Fruit fly (Drosophila melanogaster) whole organism, embryonic: Measurements from ENCODE around the gene Pak.

ENCODE experiments used
- CG10274 ChIP-seq: fragments of 200-800 bp; sonication (Bioruptor generic); optimal IDR thresholded peaks from 3 replicates; lab custom pipeline; 2017; ENCODE audit warnings: missing biosample characterization, mild to moderate bottlenecking, missing genetic modification characterization
- CG11696 ChIP-seq: fragments of 200-800 bp; sonication (Bioruptor generic); IDR thresholded peaks from 2 replicates; pipeline ENCODE4 v1.3.6; 2022; ENCODE audit warnings: missing biosample characterization, missing genetic modification characterization
- CG12391 ChIP-seq: fragments of 200-800 bp; sonication (Bioruptor generic); optimal IDR thresholded peaks from 3 replicates; lab custom pipeline; 2018; ENCODE audit warnings: missing biosample characterization, mild to moderate bottlenecking, missing genetic modification characterization, moderate library complexity
- CG12769 ChIP-seq: fragments of 200-800 bp; sonication (Bioruptor generic); optimal IDR thresholded peaks from 2 replicates; lab custom pipeline; 2019; ENCODE audit warnings: missing biosample characterization, mild to moderate bottlenecking, missing genetic modification characterization, moderate library complexity
- CG13775 ChIP-seq: fragments of 200-800 bp; sonication (Bioruptor generic); optimal IDR thresholded peaks from 3 replicates; lab custom pipeline; 2017; ENCODE audit warnings: missing biosample characterization, mild to moderate bottlenecking, missing genetic modification characterization
- CG13894 ChIP-seq: fragments of 200-800 bp; sonication (Bioruptor generic); optimal IDR thresholded peaks from 3 replicates; lab custom pipeline; 2018; ENCODE audit warnings: missing biosample characterization, mild to moderate bottlenecking, missing genetic modification characterization, moderate library complexity
- CG14050 ChIP-seq: fragments of 200-800 bp; sonication (Bioruptor generic); IDR thresholded peaks from 3 replicates; pipeline ENCODE4 v1.3.6; 2022; ENCODE audit warnings: missing biosample characterization, missing genetic modification characterization
- CG14860 ChIP-seq: fragments of 200-800 bp; sonication (Bioruptor generic); IDR thresholded peaks from 3 replicates; pipeline ENCODE4 v1.3.6; 2022; ENCODE audit warnings: missing biosample characterization, missing genetic modification characterization; ENCODE audit not compliant: partially characterized antibody
- CG15479 ChIP-seq: fragments of 200-800 bp; sonication (Bioruptor generic); optimal IDR thresholded peaks from 3 replicates; lab custom pipeline; 2019; ENCODE audit warnings: missing biosample characterization, mild to moderate bottlenecking, missing genetic modification characterization, moderate library complexity
- CG1647 ChIP-seq: fragments of 200-800 bp; sonication (Bioruptor generic); optimal IDR thresholded peaks from 3 replicates; lab custom pipeline; 2016; ENCODE audit warnings: missing biosample characterization, missing genetic modification characterization
- CG16813 ChIP-seq: fragments of 200-800 bp; sonication (Bioruptor generic); IDR thresholded peaks from 3 replicates; pipeline ENCODE4 v1.3.6; 2022; ENCODE audit warnings: missing biosample characterization, missing genetic modification characterization; ENCODE audit not compliant: partially characterized antibody
- CG17328 ChIP-seq: fragments of 200-800 bp; sonication (Bioruptor generic); IDR thresholded peaks from 2 replicates; pipeline ENCODE4 v1.3.6; 2022; ENCODE audit warnings: missing biosample characterization, missing genetic modification characterization
- CG1792 ChIP-seq: fragments of 200-800 bp; sonication (Bioruptor generic); optimal IDR thresholded peaks from 2 replicates; lab custom pipeline; 2016; ENCODE audit warnings: missing biosample characterization, missing genetic modification characterization
- CG30403 ChIP-seq: fragments of 200-800 bp; sonication (Bioruptor generic); optimal IDR thresholded peaks from 3 replicates; lab custom pipeline; 2016; ENCODE audit warnings: missing biosample characterization, missing genetic modification characterization
- CG3065 ChIP-seq: fragments of 200-800 bp; sonication (Bioruptor generic); optimal IDR thresholded peaks from 2 replicates; lab custom pipeline; 2016; ENCODE audit warnings: missing biosample characterization, missing genetic modification characterization
- CG31224 ChIP-seq: fragments of 200-800 bp; sonication (Bioruptor generic); IDR thresholded peaks from 2 replicates; pipeline ENCODE4 v1.3.6; 2022; ENCODE audit warnings: missing biosample characterization, missing genetic modification characterization
- CG3163 ChIP-seq: fragments of 200-800 bp; sonication (Bioruptor generic); optimal IDR thresholded peaks from 3 replicates; lab custom pipeline; 2016; ENCODE audit warnings: missing biosample characterization, missing genetic modification characterization
- CG33213 ChIP-seq: fragments of 200-800 bp; sonication (Bioruptor generic); optimal IDR thresholded peaks from 3 replicates; lab custom pipeline; 2016; ENCODE audit warnings: missing biosample characterization, missing genetic modification characterization
- CG4730 ChIP-seq: fragments of 200-800 bp; sonication (Bioruptor generic); IDR thresholded peaks from 2 replicates; pipeline ENCODE4 v1.3.6; 2022; ENCODE audit warnings: missing biosample characterization, missing genetic modification characterization
- CG5953 ChIP-seq: fragments of 200-800 bp; sonication (Bioruptor generic); IDR thresholded peaks from 2 replicates; pipeline ENCODE4 v1.3.6; 2022; ENCODE audit warnings: missing biosample characterization, missing genetic modification characterization
- CG6689 ChIP-seq: fragments of 200-800 bp; sonication (Bioruptor generic); IDR thresholded peaks from 2 replicates; pipeline ENCODE4 v1.3.6; 2022; ENCODE audit warnings: missing biosample characterization, missing genetic modification characterization
- CG6765 ChIP-seq: fragments of 200-800 bp; sonication (Bioruptor generic); optimal IDR thresholded peaks from 3 replicates; lab custom pipeline; 2017; ENCODE audit warnings: missing biosample characterization, mild to moderate bottlenecking, missing genetic modification characterization
- CG7786 ChIP-seq: fragments of 200-800 bp; sonication (Bioruptor generic); optimal IDR thresholded peaks from 2 replicates; lab custom pipeline; 2016; ENCODE audit warnings: missing biosample characterization, missing genetic modification characterization
- CG7963 ChIP-seq: fragments of 200-800 bp; sonication (Bioruptor generic); IDR thresholded peaks from 3 replicates; pipeline ENCODE4 v1.3.6; 2022; ENCODE audit warnings: missing biosample characterization, missing genetic modification characterization; ENCODE audit not compliant: partially characterized antibody
- Dp ChIP-seq: fragments of 200-800 bp; sonication (Bioruptor generic); optimal IDR thresholded peaks from 2 replicates; lab custom pipeline; 2018; ENCODE audit warnings: missing biosample characterization, mild to moderate bottlenecking, missing genetic modification characterization, moderate library complexity
- Ets97D ChIP-seq: fragments of 200-800 bp; sonication (Bioruptor generic); optimal IDR thresholded peaks from 3 replicates; lab custom pipeline; 2016; ENCODE audit warnings: missing biosample characterization, missing genetic modification characterization
- HLH3B ChIP-seq: fragments of 200-800 bp; sonication (Bioruptor generic); IDR thresholded peaks from 2 replicates; pipeline ENCODE4 v1.3.6; 2022; ENCODE audit warnings: missing biosample characterization, missing genetic modification characterization
- HmgD ChIP-seq: fragments of 200-800 bp; sonication (Bioruptor generic); optimal IDR thresholded peaks from 3 replicates; lab custom pipeline; 2016; ENCODE audit warnings: missing biosample characterization, missing genetic modification characterization
- Hr78 ChIP-seq, 2 experiments: fragments of 200-800 bp in 1 of 2; fragments of >200 bp in 1 of 2; sonication (Bioruptor generic) in 1 of 2; optimal IDR thresholded peaks; 2 replicates each; lab custom pipeline; 2017 to 2019; ENCODE audit warnings: missing biosample characterization in 2 of 2, missing genetic modification characterization in 2 of 2, mild to moderate bottlenecking in 1 of 2, moderate library complexity in 1 of 2
- Jarid2 ChIP-seq: fragments of 200-800 bp; sonication (Bioruptor generic); optimal IDR thresholded peaks from 3 replicates; lab custom pipeline; 2017; ENCODE audit warnings: mild to moderate bottlenecking, missing biosample characterization, missing genetic modification reagents, missing genetic modification characterization
- MESR4 ChIP-seq: fragments of 200-800 bp; sonication (Bioruptor generic); optimal IDR thresholded peaks from 2 replicates; lab custom pipeline; 2018; ENCODE audit warnings: missing biosample characterization, mild to moderate bottlenecking, missing genetic modification characterization, moderate library complexity
- Myb ChIP-seq: fragments of 200-800 bp; sonication (Bioruptor generic); optimal IDR thresholded peaks from 2 replicates; lab custom pipeline; 2016; ENCODE audit warnings: missing biosample characterization, missing genetic modification characterization
- Oaz ChIP-seq: fragments of 200-800 bp; sonication (Bioruptor generic); IDR thresholded peaks from 2 replicates; pipeline ENCODE4 v1.3.6; 2022; ENCODE audit warnings: missing biosample characterization, missing genetic modification characterization
- Sin3A ChIP-seq: fragments of >200 bp; optimal IDR thresholded peaks from 2 replicates; lab custom pipeline; 2018
- Spps ChIP-seq: fragments of 200-800 bp; sonication (Bioruptor generic); optimal IDR thresholded peaks from 2 replicates; lab custom pipeline; 2018; ENCODE audit warnings: missing biosample characterization, mild to moderate bottlenecking, missing genetic modification characterization
- Stat92E ChIP-seq, 3 experiments: fragments of >200 bp in 2 of 3; fragments of 200-800 bp in 1 of 3; sonication (Bioruptor generic) in 1 of 3; optimal IDR thresholded peaks; 2 replicates each; lab custom pipeline; 2017 to 2019; ENCODE audit warnings: missing biosample characterization in 3 of 3, missing genetic modification characterization in 3 of 3, mild to moderate bottlenecking in 1 of 3, moderate library complexity in 1 of 3
- al ChIP-seq: fragments of 200-800 bp; sonication (Bioruptor generic); IDR thresholded peaks from 2 replicates; pipeline ENCODE4 v1.3.6; 2022; ENCODE audit warnings: missing biosample characterization, missing genetic modification characterization
- crp ChIP-seq, 2 experiments: fragments of 200-800 bp; sonication (Bioruptor generic); optimal IDR thresholded peaks; 2 replicates in 1 of 2; 3 replicates in 1 of 2; lab custom pipeline; 2017; ENCODE audit warnings: missing biosample characterization in 2 of 2, missing genetic modification characterization in 2 of 2, mild to moderate bottlenecking in 1 of 2, moderate library complexity in 1 of 2
- fd3F ChIP-seq: fragments of 200-800 bp; sonication (Bioruptor generic); optimal IDR thresholded peaks from 2 replicates; lab custom pipeline; 2018; ENCODE audit warnings: missing biosample characterization, mild to moderate bottlenecking, missing genetic modification characterization, moderate library complexity
- fu2 ChIP-seq: fragments of 200-800 bp; sonication (Bioruptor generic); optimal IDR thresholded peaks from 2 replicates; lab custom pipeline; 2016; ENCODE audit warnings: missing biosample characterization, missing genetic modification characterization
- kah ChIP-seq: fragments of 200-800 bp; sonication (Bioruptor generic); optimal IDR thresholded peaks from 2 replicates; lab custom pipeline; 2018; ENCODE audit warnings: missing biosample characterization, mild to moderate bottlenecking, missing genetic modification characterization
- lola ChIP-seq, 3 experiments: fragments of >200 bp in 2 of 3; fragments of 200-800 bp in 1 of 3; sonication (Bioruptor generic) in 1 of 3; optimal IDR thresholded peaks; 2 replicates each; lab custom pipeline; 2017 to 2019; ENCODE audit warnings: missing biosample characterization in 3 of 3, missing genetic modification characterization in 3 of 3, mild to moderate bottlenecking in 1 of 3, moderate library complexity in 1 of 3
- p53 ChIP-seq: fragments of 200-800 bp; sonication (Bioruptor generic); optimal IDR thresholded peaks from 2 replicates; lab custom pipeline; 2016; ENCODE audit warnings: missing biosample characterization, missing genetic modification characterization
- pfk ChIP-seq: fragments of 200-800 bp; sonication (Bioruptor generic); optimal IDR thresholded peaks from 2 replicates; lab custom pipeline; 2018; ENCODE audit warnings: missing biosample characterization, mild to moderate bottlenecking, missing genetic modification characterization, moderate library complexity
- phol ChIP-seq: fragments of 200-800 bp; sonication (Bioruptor generic); optimal IDR thresholded peaks from 3 replicates; lab custom pipeline; 2018; ENCODE audit warnings: missing biosample characterization, mild to moderate bottlenecking, missing genetic modification characterization, moderate library complexity
- row ChIP-seq: fragments of 200-800 bp; sonication (Bioruptor generic); IDR thresholded peaks from 3 replicates; pipeline ENCODE4 v1.3.6; 2022; ENCODE audit warnings: missing biosample characterization, missing genetic modification characterization
- scrt ChIP-seq: fragments of 200-800 bp; sonication (Bioruptor generic); optimal IDR thresholded peaks from 2 replicates; lab custom pipeline; 2018; ENCODE audit warnings: missing biosample characterization, mild to moderate bottlenecking, missing genetic modification characterization, moderate library complexity
- sens ChIP-seq: fragments of 200-800 bp; sonication (Bioruptor generic); peaks from one replicate; lab custom pipeline; 2016; ENCODE audit warnings: missing biosample characterization, missing genetic modification characterization
- twi ChIP-seq: fragments of 200-800 bp; optimal IDR thresholded peaks from 2 replicates; lab custom pipeline; 2019; ENCODE audit warnings: missing biosample characterization, mild to moderate bottlenecking, missing genetic modification characterization, moderate library complexity
- wek ChIP-seq: fragments of 200-800 bp; sonication (Bioruptor generic); optimal IDR thresholded peaks from 3 replicates; lab custom pipeline; 2018; ENCODE audit warnings: missing biosample characterization, mild to moderate bottlenecking, missing genetic modification characterization, moderate library complexity

The Pak gene

dm6 chr3R:6402522-6403171, 52.0 kb downstream of the Pak start (continued):
- TF ChIP-seq CG7963 (GFP tag; lab: Robert Waterston, UW) (no peak), Myb (GFP tag; lab: Kevin White, UChicago) (no peak), sens (GFP tag; lab: Kevin White, UChicago) (peak; percentile 58), scrt (GFP tag; lab: Kevin White, UChicago) (peak; percentile 70), wek (GFP tag; lab: Kevin White, UChicago) (no peak), Oaz (GFP tag; lab: Robert Waterston, UW) (no peak), CG17328 (GFP tag; lab: Robert Waterston, UW) (no peak), CG5953 (no peak), HLH3B (GFP tag; lab: Robert Waterston, UW) (no peak), al (GFP tag; lab: Robert Waterston, UW) (no peak), CG12391 (tag; lab: Kevin White, UChicago) (no peak), CG11696 (GFP tag; lab: Robert Waterston, UW) (no peak), CG13894 (tag; lab: Kevin White, UChicago) (no peak), CG12769 (peak; percentile 22), CG7786 (GFP tag; lab: Kevin White, UChicago) (no peak), Stat92E (GFP tag; optimal IDR thresholded peaks at IDR 0.05; lab: Kevin White, UChicago) (no peak), Jarid2 (no peak), CG10274 (GFP tag; lab: Kevin White, UChicago) (no peak), CG16813 (GFP tag; lab: Robert Waterston, UW) (no peak), CG30403 (GFP tag; lab: Kevin White, UChicago) (no peak), CG3065 (GFP tag; lab: Kevin White, UChicago) (no peak), Ets97D (GFP tag; lab: Kevin White, UChicago) (no peak), CG1647 (GFP tag; lab: Kevin White, UChicago) (no peak), CG6689 (no peak), row (GFP tag; lab: Robert Waterston, UW) (no peak), Hr78 (GFP tag; optimal IDR thresholded peaks at IDR 0.05; lab: Kevin White, UChicago) (peak in 1 of 2 experiments; percentile 33), Spps (tag; lab: Kevin White, UChicago) (no peak), CG1792 (GFP tag; lab: Kevin White, UChicago) (no peak), MESR4 (GFP tag; lab: Kevin White, UChicago) (no peak), Dp (GFP tag; lab: Kevin White, UChicago) (no peak), Sin3A (no peak), CG6765 (GFP tag; lab: Kevin White, UChicago) (no peak), CG4730 (GFP tag; lab: Robert Waterston, UW) (no peak), fu2 (GFP tag; lab: Kevin White, UChicago) (no peak), HmgD (GFP tag; lab: Kevin White, UChicago) (no peak), pfk (GFP tag; lab: Kevin White, UChicago) (no peak), CG15479 (peak; percentile 10), fd3F (no peak), p53 (no peak), CG3163 (GFP tag; lab: Kevin White, UChicago) (no peak), CG33213 (no peak), phol (tag; lab: Kevin White, UChicago) (no peak), twi (tag; lab: Kevin White, UChicago) (no peak), lola (GFP tag; optimal IDR thresholded peaks at IDR 0.05; lab: Kevin White, UChicago) (no peak), CG13775 (GFP tag; lab: Kevin White, UChicago) (no peak), kah (GFP tag; lab: Kevin White, UChicago) (peak; percentile 69), CG31224 (GFP tag; lab: Robert Waterston, UW) (no peak), crp (GFP tag; optimal IDR thresholded peaks at IDR 0.05; lab: Kevin White, UChicago) (no peak), CG14050 (GFP tag; lab: Robert Waterston, UW) (no peak), CG14860 (GFP tag; lab: Robert Waterston, UW) (no peak)
- TF ChIP-seq, all 482 proteins: peak for 31
